Fruit fly (Drosophila melanogaster) whole organism, embryonic: Measurements from ENCODE around the gene CG34384.

Experiments used
- CG11247 ChIP-seq: fragments of 200-800 bp; sonication (Bioruptor generic); IDR thresholded peaks from 2 replicates; pipeline ENCODE4 v1.3.6; 2022; ENCODE audit warnings: missing biosample characterization, missing genetic modification characterization
- CG1233 ChIP-seq: fragments of 200-800 bp; sonication (Bioruptor generic); optimal IDR thresholded peaks from 4 replicates; lab custom pipeline; 2018; ENCODE audit warnings: missing biosample characterization, mild to moderate bottlenecking, missing genetic modification characterization
- CG13287 ChIP-seq: fragments of 200-800 bp; sonication (Bioruptor generic); IDR thresholded peaks from 2 replicates; pipeline ENCODE4 v1.3.6; 2022; ENCODE audit warnings: missing biosample characterization, missing genetic modification characterization; ENCODE audit not compliant: partially characterized antibody
- CG14710 ChIP-seq: fragments of 200-800 bp; sonication (Bioruptor generic); optimal IDR thresholded peaks from 3 replicates; lab custom pipeline; 2019; ENCODE audit warnings: missing biosample characterization, mild to moderate bottlenecking, missing genetic modification characterization, moderate library complexity
- CG15011 ChIP-seq: fragments of 200-800 bp; sonication (Bioruptor generic); optimal IDR thresholded peaks from 3 replicates; lab custom pipeline; 2018; ENCODE audit warnings: missing biosample characterization, mild to moderate bottlenecking, missing genetic modification characterization
- CG15601 ChIP-seq: fragments of 200-800 bp; sonication (Bioruptor generic); optimal IDR thresholded peaks from 3 replicates; lab custom pipeline; 2019; ENCODE audit warnings: missing biosample characterization, mild to moderate bottlenecking, missing genetic modification characterization, moderate library complexity
- CG16863 ChIP-seq: fragments of 200-800 bp; sonication (Bioruptor generic); optimal IDR thresholded peaks from 3 replicates; lab custom pipeline; 2016; ENCODE audit warnings: missing biosample characterization, missing genetic modification characterization
- CG17912 ChIP-seq: fragments of 200-800 bp; sonication (Bioruptor generic); optimal IDR thresholded peaks from 2 replicates; lab custom pipeline; 2018; ENCODE audit warnings: missing biosample characterization, mild to moderate bottlenecking, missing genetic modification characterization
- CG18011 ChIP-seq: fragments of 200-800 bp; sonication (Bioruptor generic); optimal IDR thresholded peaks from 2 replicates; lab custom pipeline; 2017; ENCODE audit warnings: missing biosample characterization, missing genetic modification characterization, mild to moderate bottlenecking, moderate library complexity, missing genotype
- CG31441 ChIP-seq: fragments of 200-800 bp; sonication (Bioruptor generic); IDR thresholded peaks from 2 replicates; pipeline ENCODE4 v1.3.6; 2022; ENCODE audit warnings: missing biosample characterization, missing genetic modification characterization
- CG3163 ChIP-seq: fragments of 200-800 bp; sonication (Bioruptor generic); optimal IDR thresholded peaks from 3 replicates; lab custom pipeline; 2016; ENCODE audit warnings: missing biosample characterization, missing genetic modification characterization
- CG3407 ChIP-seq: fragments of 200-800 bp; sonication (Bioruptor generic); optimal IDR thresholded peaks from 2 replicates; lab custom pipeline; 2018; ENCODE audit warnings: missing biosample characterization, mild to moderate bottlenecking, missing genetic modification characterization
- CG34376 ChIP-seq: fragments of 200-800 bp; sonication (Bioruptor generic); optimal IDR thresholded peaks from 2 replicates; lab custom pipeline; 2018; ENCODE audit warnings: missing biosample characterization, mild to moderate bottlenecking, missing genetic modification characterization
- CG3726 ChIP-seq: fragments of 200-800 bp; sonication (Bioruptor generic); IDR thresholded peaks from 3 replicates; pipeline ENCODE4, ENCODE4 v1.3.6; 2022; ENCODE audit warnings: missing biosample characterization, missing genetic modification characterization
- CG9437 ChIP-seq: fragments of 200-800 bp; sonication (Bioruptor generic); optimal IDR thresholded peaks from 2 replicates; lab custom pipeline; 2018; ENCODE audit warnings: missing biosample characterization, mild to moderate bottlenecking, missing genetic modification characterization
- CG9609 ChIP-seq: fragments of 200-800 bp; sonication (Bioruptor generic); optimal IDR thresholded peaks from 3 replicates; lab custom pipeline; 2016; ENCODE audit warnings: missing biosample characterization, missing genetic modification characterization
- CG9727 ChIP-seq: fragments of 200-800 bp; sonication (Bioruptor generic); optimal IDR thresholded peaks from 3 replicates; lab custom pipeline; 2017; ENCODE audit warnings: missing biosample characterization, mild to moderate bottlenecking, missing genetic modification characterization
- Chrac-16 ChIP-seq: fragments of 200-800 bp; sonication (Bioruptor generic); optimal IDR thresholded peaks from 3 replicates; lab custom pipeline; 2016; ENCODE audit warnings: missing biosample characterization, missing genetic modification characterization
- Dad ChIP-seq: fragments of 200-800 bp; sonication (Bioruptor generic); optimal IDR thresholded peaks from 3 replicates; lab custom pipeline; 2016; ENCODE audit warnings: missing biosample characterization, missing genetic modification characterization
- Dfd ChIP-seq, 2 experiments: fragments of >200 bp; optimal IDR thresholded peaks; 2 replicates each; lab custom pipeline; 2017; ENCODE audit warnings: missing biosample characterization in 2 of 2, missing genetic modification characterization in 2 of 2
- Drgx ChIP-seq: fragments of 200-800 bp; sonication (Bioruptor generic); IDR thresholded peaks from 2 replicates; pipeline ENCODE4 v1.3.6; 2022; ENCODE audit warnings: missing biosample characterization, missing genetic modification characterization
- E2f1 ChIP-seq: fragments of 200-800 bp; sonication (Bioruptor generic); IDR thresholded peaks from 2 replicates; pipeline ENCODE4 v1.3.6; 2022; ENCODE audit warnings: missing biosample characterization, missing genetic modification characterization
- Fer2 ChIP-seq: fragments of 200-800 bp; sonication (Bioruptor generic); optimal IDR thresholded peaks from 2 replicates; lab custom pipeline; 2018; ENCODE audit warnings: missing biosample characterization, mild to moderate bottlenecking, missing genetic modification characterization, moderate library complexity
- HLH54F ChIP-seq: fragments of 200-800 bp; sonication (Bioruptor generic); optimal IDR thresholded peaks from 3 replicates; lab custom pipeline; 2016; ENCODE audit warnings: missing biosample characterization, missing genetic modification characterization
- Hey ChIP-seq: fragments of 200-800 bp; sonication (Bioruptor generic); optimal IDR thresholded peaks from 3 replicates; lab custom pipeline; 2018; ENCODE audit warnings: missing biosample characterization, mild to moderate bottlenecking, missing genetic modification characterization
- Hr3 ChIP-seq: fragments of 200-800 bp; sonication (Bioruptor generic); optimal IDR thresholded peaks from 3 replicates; lab custom pipeline; 2016; ENCODE audit warnings: missing biosample characterization, missing genetic modification characterization
- MTF-1 ChIP-seq: fragments of 200-800 bp; sonication (Bioruptor generic); optimal IDR thresholded peaks from 2 replicates; lab custom pipeline; 2018; ENCODE audit warnings: missing biosample characterization, mild to moderate bottlenecking, missing genetic modification characterization, borderline replicate concordance
- Med ChIP-seq: fragments of 200-800 bp; sonication (Bioruptor generic); peaks from one replicate; lab custom pipeline; 2016; ENCODE audit warnings: missing biosample characterization, missing genetic modification characterization, mild to moderate bottlenecking, inconsistent platforms, moderate library complexity
- NC2β ChIP-seq: fragments of 200-800 bp; sonication (Bioruptor generic); optimal IDR thresholded peaks from 2 replicates; lab custom pipeline; 2016; ENCODE audit warnings: missing biosample characterization, missing genetic modification characterization
- Nf-YC ChIP-seq: fragments of 200-800 bp; optimal IDR thresholded peaks from 3 replicates; lab custom pipeline; 2019; ENCODE audit warnings: missing biosample characterization, mild to moderate bottlenecking, missing genetic modification characterization, moderate library complexity
- NfI ChIP-seq: fragments of 200-800 bp; sonication (Bioruptor generic); optimal IDR thresholded peaks from 3 replicates; lab custom pipeline; 2018; ENCODE audit warnings: missing biosample characterization, mild to moderate bottlenecking, missing genetic modification characterization, moderate library complexity
- Pdp1 ChIP-seq, 2 experiments: fragments of 200-800 bp; sonication (Bioruptor generic); optimal IDR thresholded peaks; 3 replicates each; lab custom pipeline; 2016; ENCODE audit warnings: missing biosample characterization in 2 of 2, missing genetic modification characterization in 2 of 2, mild to moderate bottlenecking in 1 of 2, moderate library complexity in 1 of 2
- Stat92E ChIP-seq, 3 experiments: fragments of >200 bp in 2 of 3; fragments of 200-800 bp in 1 of 3; sonication (Bioruptor generic) in 1 of 3; optimal IDR thresholded peaks; 2 replicates each; lab custom pipeline; 2017 to 2019; ENCODE audit warnings: missing biosample characterization in 3 of 3, missing genetic modification characterization in 3 of 3, mild to moderate bottlenecking in 1 of 3, moderate library complexity in 1 of 3
- Xrp1 ChIP-seq: fragments of 200-800 bp; sonication (Bioruptor generic); IDR thresholded peaks from 2 replicates; pipeline ENCODE4 v1.3.6; 2022; ENCODE audit warnings: missing biosample characterization, missing genetic modification characterization
- bigmax ChIP-seq: fragments of 200-800 bp; sonication (Bioruptor generic); optimal IDR thresholded peaks from 2 replicates; lab custom pipeline; 2018; ENCODE audit warnings: missing biosample characterization, mild to moderate bottlenecking, missing genetic modification characterization
- cas ChIP-seq: fragments of 200-800 bp; sonication (Bioruptor generic); IDR thresholded peaks from 2 replicates; pipeline ENCODE4 v1.3.6; 2022; ENCODE audit warnings: missing biosample characterization, missing genetic modification characterization
- caup ChIP-seq: fragments of 200-800 bp; sonication (Bioruptor generic); optimal IDR thresholded peaks from 3 replicates; lab custom pipeline; 2017; ENCODE audit warnings: missing biosample characterization, mild to moderate bottlenecking, missing genetic modification characterization, moderate library complexity; ENCODE audit not compliant: severe bottlenecking
- chn ChIP-seq: fragments of 200-800 bp; sonication (Bioruptor generic); optimal IDR thresholded peaks from 2 replicates; lab custom pipeline; 2016; ENCODE audit warnings: missing biosample characterization, missing genetic modification characterization
- croc ChIP-seq: fragments of 200-800 bp; sonication (Bioruptor generic); conservative IDR thresholded peaks from 3 replicates; pipeline ENCODE4 v1.3.6; 2022; ENCODE audit warnings: missing biosample characterization, missing genetic modification characterization
- cwo ChIP-seq: fragments of 200-800 bp; sonication (Bioruptor generic); optimal IDR thresholded peaks from 3 replicates; lab custom pipeline; 2017; ENCODE audit warnings: missing biosample characterization, missing genetic modification characterization, mild to moderate bottlenecking, moderate library complexity, missing genetic modification reagents
- dm ChIP-seq: fragments of 200-800 bp; sonication (Bioruptor generic); optimal IDR thresholded peaks from 3 replicates; lab custom pipeline; 2016; ENCODE audit warnings: missing biosample characterization, missing genetic modification characterization
- exex ChIP-seq: fragments of 200-800 bp; sonication (Bioruptor generic); optimal IDR thresholded peaks from 4 replicates; lab custom pipeline; 2018; ENCODE audit warnings: missing biosample characterization, mild to moderate bottlenecking, missing genetic modification characterization, moderate library complexity
- nerfin-1 ChIP-seq: fragments of 200-800 bp; sonication (Bioruptor generic); optimal IDR thresholded peaks from 3 replicates; lab custom pipeline; 2019; ENCODE audit warnings: missing biosample characterization, mild to moderate bottlenecking, missing genetic modification characterization, moderate library complexity
- nom ChIP-seq: fragments of 200-800 bp; sonication (Bioruptor generic); optimal IDR thresholded peaks from 2 replicates; lab custom pipeline; 2017; ENCODE audit warnings: missing biosample characterization, missing genetic modification characterization, mild to moderate bottlenecking, moderate library complexity, missing genetic modification reagents
- onecut ChIP-seq: fragments of 200-800 bp; sonication (Bioruptor generic); IDR thresholded peaks from 2 replicates; pipeline ENCODE4 v1.3.6; 2022; ENCODE audit warnings: missing biosample characterization, missing genetic modification characterization
- repo ChIP-seq: fragments of 200-800 bp; sonication (Bioruptor generic); optimal IDR thresholded peaks from 2 replicates; lab custom pipeline; 2016; ENCODE audit warnings: missing biosample characterization, missing genetic modification characterization
- stc ChIP-seq: fragments of 200-800 bp; sonication (Bioruptor generic); IDR thresholded peaks from 2 replicates; pipeline ENCODE4 v1.3.6; 2022; ENCODE audit warnings: missing biosample characterization, missing genetic modification characterization
- tx ChIP-seq: fragments of 200-800 bp; sonication (Bioruptor generic); optimal IDR thresholded peaks from 2 replicates; lab custom pipeline; 2016; ENCODE audit warnings: missing biosample characterization, missing genetic modification characterization
- unc-4 ChIP-seq: fragments of 200-800 bp; sonication (Bioruptor generic); IDR thresholded peaks from 2 replicates; pipeline ENCODE4 v1.3.6; 2022; ENCODE audit warnings: missing biosample characterization, missing genetic modification characterization; ENCODE audit not compliant: partially characterized antibody
- zen ChIP-seq: fragments of 200-800 bp; sonication (Bioruptor generic); optimal IDR thresholded peaks from 3 replicates; lab custom pipeline; 2018; ENCODE audit warnings: missing biosample characterization, mild to moderate bottlenecking, missing genetic modification characterization, moderate library complexity

CG34384 gene

dm6 chr3R:7886859-7887190 is 72.7 kb downstream of the CG34384 start, which contains the start of gene ArgRS-m (continued):
- TF ChIP-seq NC2β (GFP tag; lab: Kevin White, UChicago) (peak; percentile 24), Drgx (GFP tag; lab: Robert Waterston, UW) (peak; percentile 64), HLH54F (GFP tag; lab: Kevin White, UChicago) (peak; percentile 69), Dad (GFP tag; lab: Kevin White, UChicago) (peak; percentile 46), exex (tag; lab: Kevin White, UChicago) (no peak), nerfin-1 (tag; lab: Kevin White, UChicago) (no peak), Xrp1 (GFP tag; lab: Robert Waterston, UW) (peak; percentile 16; the same call in 1 of the 2 replicates), Med (GFP tag; lab: Kevin White, UChicago) (peak; percentile 95), CG11247 (GFP tag; lab: Robert Waterston, UW) (0 out of 2 replicates have a peak, but pooled peaks have one; percentile 21), tx (GFP tag; lab: Kevin White, UChicago) (peak; percentile 65), CG18011 (GFP tag; lab: Kevin White, UChicago) (peak; percentile 23), CG3163 (peak; percentile 58), CG3407 (GFP tag; lab: Kevin White, UChicago) (peak; percentile 25), repo (peak; percentile 26), bigmax (GFP tag; lab: Kevin White, UChicago) (peak; percentile 88), Hr3 (GFP tag; lab: Kevin White, UChicago) (peak; percentile 47), Nf-YC (tag; lab: Kevin White, UChicago) (peak; percentile 17), CG14710 (tag; lab: Kevin White, UChicago) (peak; percentile 53), chn (peak; percentile 20), onecut (GFP tag; lab: Robert Waterston, UW) (no peak), CG34376 (peak; percentile 44), nom (GFP tag; lab: Kevin White, UChicago) (no peak), CG3726 (no peak), cwo (peak; percentile 41), CG9727 (GFP tag; lab: Kevin White, UChicago) (peak; percentile 46), CG16863 (peak; percentile 16), Chrac-16 (GFP tag; lab: Kevin White, UChicago) (peak; percentile 7), CG13287 (GFP tag; lab: Robert Waterston, UW) (peak; percentile 65), unc-4 (0 out of 2 replicates have a peak, but pooled peaks have one; percentile 53), CG1233 (GFP tag; lab: Kevin White, UChicago) (no peak), croc (GFP tag; lab: Robert Waterston, UW) (no peak), Dfd (GFP tag; optimal IDR thresholded peaks at IDR 0.05; lab: Kevin White, UChicago) (no peak), NfI (GFP tag; lab: Kevin White, UChicago) (peak; percentile 58), CG15011 (GFP tag; lab: Kevin White, UChicago) (no peak), stc (peak; percentile 6; the same call in 1 of the 2 replicates), CG31441 (GFP tag; lab: Robert Waterston, UW) (no peak), CG9609 (peak; percentile 66), CG15601 (no peak), MTF-1 (GFP tag; lab: Kevin White, UChicago) (no peak), CG17912 (no peak), Stat92E (GFP tag; optimal IDR thresholded peaks at IDR 0.05; lab: Kevin White, UChicago) (peak in 1 of 3 experiments; percentile 10), caup (GFP tag; lab: Kevin White, UChicago) (peak; percentile 62), Pdp1 (GFP tag; optimal IDR thresholded peaks at IDR 0.05; lab: Kevin White, UChicago) (peak in 1 of 2 experiments; percentile 55), cas (GFP tag; lab: Robert Waterston, UW) (0 out of 2 replicates have a peak, but pooled peaks have one; percentile 10), Fer2 (no peak), zen (tag; lab: Kevin White, UChicago) (peak; percentile 2), dm (peak; percentile 60), E2f1 (GFP tag; lab: Robert Waterston, UW) (no peak), Hey (tag; lab: Kevin White, UChicago) (no peak), CG9437 (peak; percentile 15)
